Fruit fly (Drosophila melanogaster): Measurements from ENCODE around the gene SmB.

Gene SmB

dm6 chr2L:10381890-10382450, 44.5 kb downstream of the SmB start, which contains the start of gene CG5096 (continued):
- peak; percentile 82 for TF ChIP-seq CG12155 (GFP tag; optimal IDR thresholded peaks at IDR 0.05)
- peak; percentile 70 for TF ChIP-seq CG13775 (GFP tag; optimal IDR thresholded peaks at IDR 0.05)
- TF ChIP-seq bbx (GFP tag; IDR thresholded peaks at IDR 0.05; ENCODE audit: partially characterized antibody), result no peak
- TF ChIP-seq CG3847 (GFP tag; IDR thresholded peaks at IDR 0.05), result peak; percentile 82; the same call in 1 of the 2 replicates
- TF ChIP-seq CG3838 (GFP tag; optimal IDR thresholded peaks at IDR 0.05), result peak; percentile 49
- peak; percentile 88 for TF ChIP-seq Aef1 (GFP tag; IDR thresholded peaks at IDR 0.05)
- peak; percentile 14 for TF ChIP-seq CG16815 (GFP tag; optimal IDR thresholded peaks at IDR 0.05)
- TF ChIP-seq nmo (GFP tag; optimal IDR thresholded peaks at IDR 0.05), result peak; percentile 88
- TF ChIP-seq salm (tag; optimal IDR thresholded peaks at IDR 0.05), result peak; percentile 87
- peak; percentile 93 for TF ChIP-seq lilli (GFP tag; optimal IDR thresholded peaks at IDR 0.05)
- TF ChIP-seq gt (GFP tag; IDR thresholded peaks at IDR 0.05), result no peak
- TF ChIP-seq pnt (GFP tag; optimal IDR thresholded peaks at IDR 0.05), result peak; percentile 71
- TF ChIP-seq Nf-YA (GFP tag; IDR thresholded peaks at IDR 0.05), result peak; percentile 76
- TF ChIP-seq H2.0 (GFP tag; IDR thresholded peaks at IDR 0.05), result peak; percentile 79
- peak; percentile 45 for TF ChIP-seq luna (GFP tag; optimal IDR thresholded peaks at IDR 0.05)
- no peak; the same call in 2 of the 3 replicates for TF ChIP-seq gce (GFP tag; IDR thresholded peaks at IDR 0.05)
- TF ChIP-seq CG7839 (tag; optimal IDR thresholded peaks at IDR 0.05), result peak; percentile 94
- no peak for TF ChIP-seq knrl (GFP tag; IDR thresholded peaks at IDR 0.05; ENCODE audit: partially characterized antibody)
- TF ChIP-seq sim (GFP tag; IDR thresholded peaks at IDR 0.05), result peak; percentile 70; the same call in 1 of the 2 replicates
- TF ChIP-seq CG12071 (GFP tag; optimal IDR thresholded peaks at IDR 0.05), result no peak
- no peak for TF ChIP-seq chinmo (GFP tag; IDR thresholded peaks at IDR 0.05; ENCODE audit: partially characterized antibody)
- TF ChIP-seq Ets65A (GFP tag), result peak; percentile 51
- peak; percentile 78 for TF ChIP-seq CG5180 (GFP tag; optimal IDR thresholded peaks at IDR 0.05)
- TF ChIP-seq CG7786 (GFP tag; optimal IDR thresholded peaks at IDR 0.05), result peak; percentile 84
- peak; percentile 72 for TF ChIP-seq en (GFP tag; optimal IDR thresholded peaks at IDR 0.05)
- TF ChIP-seq CG42726 (GFP tag; IDR thresholded peaks at IDR 0.05; ENCODE audit: partially characterized antibody), result no peak
- peak; percentile 90 for TF ChIP-seq CG12299 (tag; optimal IDR thresholded peaks at IDR 0.05)
- peak; percentile 96 for TF ChIP-seq CG13894 (tag; optimal IDR thresholded peaks at IDR 0.05)
- peak; percentile 87 for TF ChIP-seq Asciz (GFP tag; optimal IDR thresholded peaks at IDR 0.05)
- peak; percentile 87 for TF ChIP-seq Dip3 (GFP tag; optimal IDR thresholded peaks at IDR 0.05)
- no peak for TF ChIP-seq Bgb (GFP tag; IDR thresholded peaks at IDR 0.05; ENCODE audit: partially characterized antibody)
- TF ChIP-seq gsb-n (tag; optimal IDR thresholded peaks at IDR 0.05), result peak; percentile 72
- no peak for TF ChIP-seq tna (GFP tag; IDR thresholded peaks at IDR 0.05; ENCODE audit: partially characterized antibody)
- TF ChIP-seq Sry-δ (GFP tag; optimal IDR thresholded peaks at IDR 0.05), result peak; percentile 38
- TF ChIP-seq sd (tag; optimal IDR thresholded peaks at IDR 0.05), result peak; percentile 91
- TF ChIP-seq her (GFP tag; optimal IDR thresholded peaks at IDR 0.05), result peak; percentile 82
- 0 out of 2 replicates have a peak, but pooled peaks have one; percentile 60 for TF ChIP-seq CG16779 (GFP tag; IDR thresholded peaks at IDR 0.05)
- peak; percentile 50 for TF ChIP-seq cato (GFP tag; optimal IDR thresholded peaks at IDR 0.05; ENCODE audit: borderline replicate concordance)
- peak; percentile 86 for TF ChIP-seq rib (GFP tag; IDR thresholded peaks at IDR 0.05)
- no peak; the same call in 1 of the 2 replicates for TF ChIP-seq dimm (GFP tag; IDR thresholded peaks at IDR 0.05)
- TF ChIP-seq Rfx (GFP tag; IDR thresholded peaks at IDR 0.05), result peak; percentile 93
- TF ChIP-seq CG17612 (GFP tag; IDR thresholded peaks at IDR 0.05), result peak; percentile 74
- TF ChIP-seq CG8290 (GFP tag; optimal IDR thresholded peaks at IDR 0.05), result no peak
- peak in 1 of 2 experiments; percentile 92 for TF ChIP-seq CG8290 (tag; optimal IDR thresholded peaks at IDR 0.05)
- TF ChIP-seq YL-1 (GFP tag; optimal IDR thresholded peaks at IDR 0.05), result peak; percentile 35
- no peak for TF ChIP-seq CG16813 (GFP tag; IDR thresholded peaks at IDR 0.05; ENCODE audit: partially characterized antibody)
- peak; percentile 41 for TF ChIP-seq CG7928 (GFP tag; optimal IDR thresholded peaks at IDR 0.05)
- TF ChIP-seq NK7.1 (GFP tag; optimal IDR thresholded peaks at IDR 0.05), result peak; percentile 52
- TF ChIP-seq Dbx (GFP tag; IDR thresholded peaks at IDR 0.05), result peak; percentile 94
- TF ChIP-seq CG15073 (GFP tag; optimal IDR thresholded peaks at IDR 0.05), result peak; percentile 16
